Fruit fly (Drosophila melanogaster): ENCODE data around the gene Cftr.

The Cftr gene

DNA sequence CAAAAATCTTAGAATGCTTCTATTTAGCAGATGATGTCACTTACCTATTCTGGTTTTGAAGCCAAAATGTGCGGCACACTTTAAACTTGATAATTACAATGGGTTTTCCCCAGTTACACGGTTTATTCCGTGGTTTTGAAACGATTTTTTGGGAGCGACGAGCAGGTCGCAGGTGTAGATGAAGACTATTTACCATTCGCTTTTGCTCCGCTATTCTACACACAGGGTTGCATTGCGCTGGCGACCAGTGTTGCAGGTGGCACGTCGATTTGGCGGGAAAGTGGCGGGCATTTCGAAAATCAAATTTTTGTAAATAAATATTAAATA, 38.9 kb upstream of the Cftr start, which contains the start of gene REPTOR (continued):
- TF ChIP-seq ken (GFP tag; IDR thresholded peaks at IDR 0.05): no peak
- no peak for TF ChIP-seq row (GFP tag; IDR thresholded peaks at IDR 0.05)
- peak in 1 of 2 experiments; percentile 49 for TF ChIP-seq insv (GFP tag; optimal IDR thresholded peaks at IDR 0.05)
- TF ChIP-seq CG4854 (GFP tag; optimal IDR thresholded peaks at IDR 0.05): no peak
- peak; percentile 32 for TF ChIP-seq CG7839 (tag; optimal IDR thresholded peaks at IDR 0.05)
- no peak for TF ChIP-seq twi (tag; optimal IDR thresholded peaks at IDR 0.05)
- no peak for TF ChIP-seq Taf1 (GFP tag; IDR thresholded peaks at IDR 0.05)
- no peak for TF ChIP-seq aop (GFP tag; IDR thresholded peaks at IDR 0.05)
- peak; percentile 40 for TF ChIP-seq CG11504 (tag; optimal IDR thresholded peaks at IDR 0.05)
- no peak for TF ChIP-seq CG11093 (GFP tag; IDR thresholded peaks at IDR 0.05)
- no peak for TF ChIP-seq CG11560 (tag; IDR thresholded peaks at IDR 0.05)
- TF ChIP-seq pan (optimal IDR thresholded peaks at IDR 0.05): no peak
- no peak for TF ChIP-seq pan (GFP tag; optimal IDR thresholded peaks at IDR 0.05 in 1 of 2, IDR thresholded peaks at IDR 0.05 in 1 of 2)
- TF ChIP-seq tna (GFP tag; IDR thresholded peaks at IDR 0.05; ENCODE audit: partially characterized antibody): no peak
- no peak for TF ChIP-seq vvl (GFP tag; IDR thresholded peaks at IDR 0.05)
- TF ChIP-seq tio (GFP tag; optimal IDR thresholded peaks at IDR 0.05): no peak
- TF ChIP-seq Eip74EF (GFP tag; optimal IDR thresholded peaks at IDR 0.05): peak in 1 of 2 experiments; percentile 7
- no peak for TF ChIP-seq CG32532 (GFP tag; IDR thresholded peaks at IDR 0.05)
- TF ChIP-seq knrl (GFP tag; IDR thresholded peaks at IDR 0.05; ENCODE audit: partially characterized antibody): no peak
- no peak for TF ChIP-seq CG11696 (GFP tag; IDR thresholded peaks at IDR 0.05)
- TF ChIP-seq prd (optimal IDR thresholded peaks at IDR 0.05): no peak
- TF ChIP-seq prd (GFP tag; IDR thresholded peaks at IDR 0.05): no peak
- TF ChIP-seq ap (GFP tag; IDR thresholded peaks at IDR 0.05): no peak
- TF ChIP-seq CG6654 (GFP tag; optimal IDR thresholded peaks at IDR 0.05): no peak
- no peak for TF ChIP-seq CG1024 (GFP tag; IDR thresholded peaks at IDR 0.05)
- TF ChIP-seq Sox102F (GFP tag; optimal IDR thresholded peaks at IDR 0.05): no peak
- TF ChIP-seq CG11456 (GFP tag; IDR thresholded peaks at IDR 0.05): no peak
- peak; percentile 7 for TF ChIP-seq CG4424 (GFP tag; optimal IDR thresholded peaks at IDR 0.05)
- TF ChIP-seq lmd (GFP tag; IDR thresholded peaks at IDR 0.05): no peak
- TF ChIP-seq PHDP (tag; optimal IDR thresholded peaks at IDR 0.05): no peak
- TF ChIP-seq CG10431 (GFP tag; optimal IDR thresholded peaks at IDR 0.05): peak; percentile 59
- peak; percentile 26 for TF ChIP-seq CG1233 (GFP tag; optimal IDR thresholded peaks at IDR 0.05)
- no peak for TF ChIP-seq fru (optimal IDR thresholded peaks at IDR 0.05)
- TF ChIP-seq nerfin-1 (tag; optimal IDR thresholded peaks at IDR 0.05): peak; percentile 10
- TF ChIP-seq CG14710 (tag; optimal IDR thresholded peaks at IDR 0.05): peak; percentile 45
- no peak for TF ChIP-seq p53 (GFP tag; optimal IDR thresholded peaks at IDR 0.05)
- TF ChIP-seq gce (GFP tag; IDR thresholded peaks at IDR 0.05): no peak
- TF ChIP-seq CG7745 (tag; optimal IDR thresholded peaks at IDR 0.05): no peak
- no peak for TF ChIP-seq grn (GFP tag; optimal IDR thresholded peaks at IDR 0.05)
- no peak for TF ChIP-seq ssp (GFP tag; IDR thresholded peaks at IDR 0.05)
- TF ChIP-seq zf30C (GFP tag; optimal IDR thresholded peaks at IDR 0.05): no peak
- peak; percentile 11 for TF ChIP-seq CG13424 (tag; optimal IDR thresholded peaks at IDR 0.05)
- peak; percentile 65 for TF ChIP-seq Fer1 (GFP tag; optimal IDR thresholded peaks at IDR 0.05)
- no peak for TF ChIP-seq emc (GFP tag; optimal IDR thresholded peaks at IDR 0.05)
- peak; percentile 44 for TF ChIP-seq CG2678 (tag; optimal IDR thresholded peaks at IDR 0.05)
- no peak for TF ChIP-seq al (GFP tag; IDR thresholded peaks at IDR 0.05)
- TF ChIP-seq CG14667 (GFP tag; IDR thresholded peaks at IDR 0.05): no peak
- no peak for TF ChIP-seq sna (GFP tag; IDR thresholded peaks at IDR 0.05; ENCODE audit: partially characterized antibody)
- TF ChIP-seq B-H2 (GFP tag; optimal IDR thresholded peaks at IDR 0.05): peak; percentile 69
- no peak for TF ChIP-seq CG31441 (GFP tag; IDR thresholded peaks at IDR 0.05)
- no peak for TF ChIP-seq Hr39 (optimal IDR thresholded peaks at IDR 0.05)
- TF ChIP-seq psq (GFP tag; optimal IDR thresholded peaks at IDR 0.05): peak; percentile 100
- TF ChIP-seq Awh (GFP tag; IDR thresholded peaks at IDR 0.05): no peak
- no peak for TF ChIP-seq CG10274 (GFP tag; optimal IDR thresholded peaks at IDR 0.05)
